In the genomic region with DNA sequence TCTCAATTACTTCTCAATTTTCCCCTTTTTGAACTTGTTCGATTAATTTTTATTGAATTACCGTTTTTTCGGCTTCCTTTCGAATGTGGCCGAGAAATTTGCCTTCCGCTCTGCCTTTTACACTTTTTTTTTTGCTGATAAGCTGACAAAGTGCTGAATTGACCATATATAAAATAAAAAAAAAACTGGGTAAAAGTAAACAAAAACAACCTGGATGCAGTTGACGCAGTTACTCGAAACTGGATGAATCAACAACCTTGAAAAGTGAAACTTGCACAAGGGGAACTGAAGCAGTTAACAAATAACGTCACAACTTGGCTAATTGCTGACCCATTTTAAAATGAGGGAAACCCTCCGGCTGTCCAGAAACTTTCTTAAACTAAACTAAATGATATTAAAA, we compare ENCODE assay signal across 3 fruit fly cellular contexts.
A peak's percentile ranks its signal among the peaks of the same experiment; 100 is the strongest.
TF ChIP-seq lines count a peak whose summit lies in the region.

No protein-coding gene starts in this region.

TF ChIP-seq in whole organism, adult, 20 proteins besides CTCF, POLR2A, EP300 and RAD21:
- no peak for TF ChIP-seq Hr96 (GFP tag; optimal IDR thresholded peaks at IDR 0.05; lab: Kevin White, UChicago)
- peak; percentile 20 for TF ChIP-seq kay (GFP tag; lab: Kevin White, UChicago; ENCODE audit: borderline replicate concordance)
- no peak for TF ChIP-seq Clk (GFP tag; optimal IDR thresholded peaks at IDR 0.05; lab: Kevin White, UChicago)
- peak; percentile 93 for TF ChIP-seq tj (GFP tag; optimal IDR thresholded peaks at IDR 0.05; lab: Kevin White, UChicago)
- TF ChIP-seq Crg-1 (GFP tag; optimal IDR thresholded peaks at IDR 0.05; lab: Kevin White, UChicago): no peak
- TF ChIP-seq cnc (optimal IDR thresholded peaks at IDR 0.05; lab: Kevin White, UChicago): no peak
- TF ChIP-seq CG11617 (GFP tag; optimal IDR thresholded peaks at IDR 0.05; lab: Kevin White, UChicago): no peak
- no peak for TF ChIP-seq CG14711 (tag; optimal IDR thresholded peaks at IDR 0.05; lab: Kevin White, UChicago)

TF ChIP-seq in whole organism, prepupa, 60 proteins besides CTCF, POLR2A, EP300 and RAD21:
- peak; percentile 46 for TF ChIP-seq Blimp-1 (GFP tag; optimal IDR thresholded peaks at IDR 0.05; lab: Kevin White, UChicago)
- TF ChIP-seq cyc (GFP tag; optimal IDR thresholded peaks at IDR 0.05; lab: Kevin White, UChicago): no peak
- no peak for TF ChIP-seq fd85E (GFP tag; optimal IDR thresholded peaks at IDR 0.05; lab: Kevin White, UChicago)
- TF ChIP-seq Eip75B (GFP tag; optimal IDR thresholded peaks at IDR 0.05; lab: Kevin White, UChicago): no peak
- no peak for TF ChIP-seq CG15336 (GFP tag; IDR thresholded peaks at IDR 0.05; lab: Robert Waterston, UW)
- no peak for TF ChIP-seq Hr39 (GFP tag; optimal IDR thresholded peaks at IDR 0.05; lab: Kevin White, UChicago)
- TF ChIP-seq topi (GFP tag; optimal IDR thresholded peaks at IDR 0.05; lab: Kevin White, UChicago): no peak
- TF ChIP-seq fkh (GFP tag; optimal IDR thresholded peaks at IDR 0.05; lab: Kevin White, UChicago): no peak
TF ChIP-seq in whole organism, prepupa: peak in this region for 1.

TF ChIP-seq in whole organism, pupa, 21 proteins besides CTCF, POLR2A, EP300 and RAD21:
- TF ChIP-seq Snoo (tag; optimal IDR thresholded peaks at IDR 0.05; lab: Kevin White, UChicago) (peak; percentile 11), fd96Ca (GFP tag; IDR thresholded peaks at IDR 0.05; lab: Robert Waterston, UW) (no peak), Pif1A (GFP tag; optimal IDR thresholded peaks at IDR 0.05; lab: Kevin White, UChicago) (no peak), Pif1B (GFP tag; optimal IDR thresholded peaks at IDR 0.05; lab: Kevin White, UChicago) (no peak)
